Fruit fly (Drosophila melanogaster): ENCODE data around the gene FER.

Gene FER

dm6 chr3R:9331861-9332260 lies 62.5 kb downstream of the FER start, which contains the start of gene CG16749:
TSS of gene CG16749 (minus strand) at chr3R:9331885.
- no peak for TF ChIP-seq h (optimal IDR thresholded peaks at IDR 0.05)
- TF ChIP-seq psq (optimal IDR thresholded peaks at IDR 0.05) = no peak
- no peak for TF ChIP-seq ttk (optimal IDR thresholded peaks at IDR 0.05)
- no peak for TF ChIP-seq Myc (optimal IDR thresholded peaks at IDR 0.05)
- no peak for TF ChIP-seq insv (optimal IDR thresholded peaks at IDR 0.05)
- TF ChIP-seq Sin3A (optimal IDR thresholded peaks at IDR 0.05) = no peak

dm6 chr3R:9330231-9330630 lies 64.1 kb downstream of the FER start, which contains the start of gene CG12951:
TSS of gene CG12951 (minus strand) at chr3R:9330331.
- TF ChIP-seq ttk (optimal IDR thresholded peaks at IDR 0.05) (no peak), psq (optimal IDR thresholded peaks at IDR 0.05) (no peak), h (optimal IDR thresholded peaks at IDR 0.05) (no peak), Myc (optimal IDR thresholded peaks at IDR 0.05) (no peak), insv (optimal IDR thresholded peaks at IDR 0.05) (no peak), Sin3A (optimal IDR thresholded peaks at IDR 0.05) (no peak)

- TF ChIP-seq ttk (optimal IDR thresholded peaks at IDR 0.05) (no peak), psq (optimal IDR thresholded peaks at IDR 0.05) (no peak), h (optimal IDR thresholded peaks at IDR 0.05) (no peak), insv (optimal IDR thresholded peaks at IDR 0.05) (no peak), Myc (optimal IDR thresholded peaks at IDR 0.05) (no peak), Sin3A (optimal IDR thresholded peaks at IDR 0.05) (no peak)
Measured at dm6 chr3R:9328812-9329211, 65.5 kb downstream of the FER start.

dm6 chr3R:9328411-9328810 lies 65.9 kb downstream of the FER start, which contains the start of gene CG8861:
TSS of gene CG8861 (minus strand) at chr3R:9328511.
- TF ChIP-seq psq (optimal IDR thresholded peaks at IDR 0.05) (no peak), insv (optimal IDR thresholded peaks at IDR 0.05) (no peak), ttk (optimal IDR thresholded peaks at IDR 0.05) (no peak), Myc (optimal IDR thresholded peaks at IDR 0.05) (no peak), h (optimal IDR thresholded peaks at IDR 0.05) (no peak), Sin3A (optimal IDR thresholded peaks at IDR 0.05) (no peak)

dm6 chr3R:9321470-9321869 lies 72.9 kb downstream of the FER start, which contains the start of gene HP1e:
TSS of gene HP1e (plus strand) at chr3R:9321770.
- TF ChIP-seq ttk (optimal IDR thresholded peaks at IDR 0.05) (no peak), psq (optimal IDR thresholded peaks at IDR 0.05) (no peak)

All from Kc167 (cell line).